Fruit fly (Drosophila melanogaster) whole organism, embryonic: ENCODE data around the gene CG5056.
A peak's percentile ranks its signal among the peaks of the same experiment; 100 is the strongest.

ENCODE experiments used
- CG10147 ChIP-seq: fragments of 200-800 bp; sonication (Bioruptor generic); optimal IDR thresholded peaks from 2 replicates; lab custom pipeline; 2019; ENCODE audit warnings: missing biosample characterization, mild to moderate bottlenecking, missing genetic modification characterization, moderate library complexity
- CG10431 ChIP-seq: fragments of 200-800 bp; sonication (Bioruptor generic); optimal IDR thresholded peaks from 3 replicates; lab custom pipeline; 2018; ENCODE audit warnings: missing biosample characterization, mild to moderate bottlenecking, missing genetic modification characterization
- CG11456 ChIP-seq: fragments of 200-800 bp; sonication (Bioruptor generic); IDR thresholded peaks from 3 replicates; pipeline ENCODE4 v1.3.6; 2022; ENCODE audit warnings: missing biosample characterization, missing genetic modification characterization
- CG12769 ChIP-seq: fragments of 200-800 bp; sonication (Bioruptor generic); optimal IDR thresholded peaks from 2 replicates; lab custom pipeline; 2019; ENCODE audit warnings: missing biosample characterization, mild to moderate bottlenecking, missing genetic modification characterization, moderate library complexity
- CG14050 ChIP-seq: fragments of 200-800 bp; sonication (Bioruptor generic); IDR thresholded peaks from 3 replicates; pipeline ENCODE4 v1.3.6; 2022; ENCODE audit warnings: missing biosample characterization, missing genetic modification characterization
- CG15696 ChIP-seq: fragments of 200-800 bp; sonication (Bioruptor generic); optimal IDR thresholded peaks from 2 replicates; lab custom pipeline; 2019; ENCODE audit warnings: missing biosample characterization, mild to moderate bottlenecking, missing genetic modification characterization, moderate library complexity
- CG16813 ChIP-seq: fragments of 200-800 bp; sonication (Bioruptor generic); IDR thresholded peaks from 3 replicates; pipeline ENCODE4 v1.3.6; 2022; ENCODE audit warnings: missing biosample characterization, missing genetic modification characterization; ENCODE audit not compliant: partially characterized antibody
- CG17829 ChIP-seq: fragments of 200-800 bp; optimal IDR thresholded peaks from 2 replicates; lab custom pipeline; 2019; ENCODE audit warnings: missing biosample characterization, mild to moderate bottlenecking, missing genetic modification characterization, moderate library complexity
- CG18011 ChIP-seq: fragments of 200-800 bp; sonication (Bioruptor generic); optimal IDR thresholded peaks from 2 replicates; lab custom pipeline; 2017; ENCODE audit warnings: missing biosample characterization, missing genetic modification characterization, mild to moderate bottlenecking, moderate library complexity, missing genotype
- CG18262 ChIP-seq: fragments of 200-800 bp; optimal IDR thresholded peaks from 3 replicates; lab custom pipeline; 2019; ENCODE audit warnings: missing biosample characterization, mild to moderate bottlenecking, missing genetic modification characterization, moderate library complexity
- CG2129 ChIP-seq: fragments of 200-800 bp; sonication (Bioruptor generic); IDR thresholded peaks from 2 replicates; pipeline ENCODE4 v1.3.6; 2022; ENCODE audit warnings: missing biosample characterization, missing genetic modification characterization; ENCODE audit not compliant: partially characterized antibody
- CG2202 ChIP-seq: fragments of 200-800 bp; sonication (Bioruptor generic); optimal IDR thresholded peaks from 2 replicates; lab custom pipeline; 2018; ENCODE audit warnings: missing biosample characterization, mild to moderate bottlenecking, missing genetic modification characterization
- CG2889 ChIP-seq: fragments of 200-800 bp; sonication (Bioruptor generic); IDR thresholded peaks from 3 replicates; pipeline ENCODE4 v1.3.6; 2022; ENCODE audit warnings: missing biosample characterization, missing genetic modification characterization
- CG3847 ChIP-seq: fragments of 200-800 bp; sonication (Bioruptor generic); IDR thresholded peaks from 2 replicates; pipeline ENCODE4 v1.3.6; 2022; ENCODE audit warnings: missing biosample characterization, missing genetic modification characterization
- CG4282 ChIP-seq: fragments of 200-800 bp; sonication (Bioruptor generic); optimal IDR thresholded peaks from 2 replicates; lab custom pipeline; 2016; ENCODE audit warnings: missing biosample characterization, missing genetic modification characterization
- CG4730 ChIP-seq: fragments of 200-800 bp; sonication (Bioruptor generic); IDR thresholded peaks from 2 replicates; pipeline ENCODE4 v1.3.6; 2022; ENCODE audit warnings: missing biosample characterization, missing genetic modification characterization
- CG6791 ChIP-seq: fragments of 200-800 bp; sonication (Bioruptor generic); IDR thresholded peaks from 3 replicates; pipeline ENCODE4 v1.3.6; 2022; ENCODE audit warnings: missing biosample characterization, missing genetic modification characterization; ENCODE audit not compliant: partially characterized antibody
- CG6854 ChIP-seq: fragments of 200-800 bp; sonication (Bioruptor generic); optimal IDR thresholded peaks from 3 replicates; lab custom pipeline; 2017; ENCODE audit warnings: missing biosample characterization, mild to moderate bottlenecking, missing genetic modification characterization
- CG7357 ChIP-seq: fragments of 200-800 bp; sonication (Bioruptor generic); IDR thresholded peaks from 3 replicates; pipeline ENCODE4 v1.3.6; 2022; ENCODE audit warnings: missing biosample characterization, missing genetic modification characterization
- CG8388 ChIP-seq: fragments of 200-800 bp; sonication (Bioruptor generic); optimal IDR thresholded peaks from 2 replicates; lab custom pipeline; 2019; ENCODE audit warnings: missing biosample characterization, mild to moderate bottlenecking, missing genetic modification characterization, moderate library complexity
- CG9609 ChIP-seq: fragments of 200-800 bp; sonication (Bioruptor generic); optimal IDR thresholded peaks from 3 replicates; lab custom pipeline; 2016; ENCODE audit warnings: missing biosample characterization, missing genetic modification characterization
- Dek ChIP-seq: fragments of 200-800 bp; sonication (Bioruptor generic); optimal IDR thresholded peaks from 3 replicates; lab custom pipeline; 2019; ENCODE audit warnings: missing biosample characterization, mild to moderate bottlenecking, missing genetic modification characterization, moderate library complexity
- Doc3 ChIP-seq: fragments of 200-800 bp; sonication (Bioruptor generic); IDR thresholded peaks from 3 replicates; pipeline ENCODE4 v1.3.6; 2022; ENCODE audit warnings: missing biosample characterization, missing genetic modification characterization; ENCODE audit not compliant: partially characterized antibody
- NC2β ChIP-seq: fragments of 200-800 bp; sonication (Bioruptor generic); optimal IDR thresholded peaks from 2 replicates; lab custom pipeline; 2016; ENCODE audit warnings: missing biosample characterization, missing genetic modification characterization
- Nf-YA ChIP-seq: fragments of 200-800 bp; sonication (Bioruptor generic); IDR thresholded peaks from 2 replicates; pipeline ENCODE4 v1.3.6; 2022; ENCODE audit warnings: missing biosample characterization, missing genetic modification characterization
- Optix ChIP-seq: fragments of 200-800 bp; sonication (Bioruptor generic); IDR thresholded peaks from 3 replicates; pipeline ENCODE4 v1.3.6; 2022; ENCODE audit warnings: missing biosample characterization, missing genetic modification characterization
- Poxn ChIP-seq: fragments of 200-800 bp; sonication (Bioruptor generic); IDR thresholded peaks from 2 replicates; pipeline ENCODE4 v1.3.6; 2022; ENCODE audit warnings: missing biosample characterization, missing genetic modification characterization
- Rx ChIP-seq: fragments of 200-800 bp; sonication (Bioruptor generic); IDR thresholded peaks from 2 replicates; pipeline ENCODE4 v1.3.6; 2022; ENCODE audit warnings: missing biosample characterization, missing genetic modification characterization
- Six4 ChIP-seq: fragments of 200-800 bp; sonication (Bioruptor generic); optimal IDR thresholded peaks from 2 replicates; lab custom pipeline; 2016; ENCODE audit warnings: missing biosample characterization, missing genetic modification characterization
- az2 ChIP-seq: fragments of 200-800 bp; sonication (Bioruptor generic); optimal IDR thresholded peaks from 3 replicates; lab custom pipeline; 2016; ENCODE audit warnings: missing biosample characterization, missing genetic modification characterization
- bab2 ChIP-seq: fragments of 200-800 bp; sonication (Bioruptor generic); optimal IDR thresholded peaks from 2 replicates; lab custom pipeline; 2016; ENCODE audit warnings: missing biosample characterization, missing genetic modification characterization
- disco-r ChIP-seq: fragments of 200-800 bp; sonication (Bioruptor generic); optimal IDR thresholded peaks from 2 replicates; lab custom pipeline; 2016; ENCODE audit warnings: missing biosample characterization, missing genetic modification characterization
- ftz-f1 ChIP-seq: fragments of 200-800 bp; sonication (Bioruptor generic); optimal IDR thresholded peaks from 2 replicates; lab custom pipeline; 2016; ENCODE audit warnings: missing biosample characterization, missing genetic modification characterization
- hkb ChIP-seq, 2 experiments: fragments of 200-800 bp in 1 of 2; fragments of >200 bp in 1 of 2; sonication (Bioruptor generic) in 1 of 2; IDR thresholded peaks in 1 of 2; optimal IDR thresholded peaks in 1 of 2; 2 replicates each; pipeline versions ENCODE4 v1.3.6 to Lab custom; 2017 to 2022; ENCODE audit warnings: missing biosample characterization in 1 of 2, missing genetic modification characterization in 1 of 2
- ind ChIP-seq: fragments of 200-800 bp; sonication (Bioruptor generic); optimal IDR thresholded peaks from 3 replicates; lab custom pipeline; 2016; ENCODE audit warnings: missing biosample characterization, missing genetic modification characterization
- lov ChIP-seq, 2 experiments: fragments of 200-800 bp in 1 of 2; fragments of >200 bp in 1 of 2; sonication (Bioruptor generic) in 1 of 2; IDR thresholded peaks in 1 of 2; optimal IDR thresholded peaks in 1 of 2; 2 replicates in 1 of 2; 3 replicates in 1 of 2; pipeline versions ENCODE4 v1.3.6 to Lab custom; 2017 to 2022; ENCODE audit warnings: missing biosample characterization in 1 of 2, missing genetic modification characterization in 1 of 2
- maf-S ChIP-seq: fragments of 200-800 bp; sonication (Bioruptor generic); optimal IDR thresholded peaks from 2 replicates; lab custom pipeline; 2016; ENCODE audit warnings: missing biosample characterization, missing genetic modification characterization
- org-1 ChIP-seq: fragments of 200-800 bp; sonication (Bioruptor generic); optimal IDR thresholded peaks from 2 replicates; lab custom pipeline; 2017; ENCODE audit warnings: missing biosample characterization, missing genetic modification characterization
- phol ChIP-seq: fragments of 200-800 bp; sonication (Bioruptor generic); optimal IDR thresholded peaks from 3 replicates; lab custom pipeline; 2018; ENCODE audit warnings: missing biosample characterization, mild to moderate bottlenecking, missing genetic modification characterization, moderate library complexity
- pnt ChIP-seq: fragments of 200-800 bp; sonication (Bioruptor generic); optimal IDR thresholded peaks from 3 replicates; lab custom pipeline; 2016; ENCODE audit warnings: missing biosample characterization, missing genetic modification characterization
- salm ChIP-seq: fragments of 200-800 bp; sonication (Bioruptor generic); optimal IDR thresholded peaks from 2 replicates; lab custom pipeline; 2018; ENCODE audit warnings: missing biosample characterization, mild to moderate bottlenecking, missing genetic modification characterization
- sc ChIP-seq, 3 experiments: fragments of >200 bp in 2 of 3; fragments of 200-800 bp in 1 of 3; sonication (Bioruptor generic) in 1 of 3; optimal IDR thresholded peaks; 2 replicates in 2 of 3; 3 replicates in 1 of 3; lab custom pipeline; 2017; ENCODE audit warnings: mild to moderate bottlenecking in 1 of 3, missing biosample characterization in 1 of 3, missing genetic modification characterization in 1 of 3, missing genetic modification reagents in 1 of 3
- sim ChIP-seq: fragments of 200-800 bp; sonication (Bioruptor generic); IDR thresholded peaks from 2 replicates; pipeline ENCODE4 v1.3.6; 2022; ENCODE audit warnings: missing biosample characterization, missing genetic modification characterization
- slou ChIP-seq: fragments of 200-800 bp; sonication (Bioruptor generic); optimal IDR thresholded peaks from 3 replicates; lab custom pipeline; 2016; ENCODE audit warnings: missing biosample characterization, missing genetic modification characterization
- so ChIP-seq: fragments of 200-800 bp; sonication (Bioruptor generic); IDR thresholded peaks from 3 replicates; pipeline ENCODE4 v1.3.6; 2022; ENCODE audit warnings: missing biosample characterization, missing genetic modification characterization
- stc ChIP-seq: fragments of 200-800 bp; sonication (Bioruptor generic); IDR thresholded peaks from 2 replicates; pipeline ENCODE4 v1.3.6; 2022; ENCODE audit warnings: missing biosample characterization, missing genetic modification characterization
- stwl ChIP-seq: fragments of 200-800 bp; sonication (Bioruptor generic); optimal IDR thresholded peaks from 3 replicates; lab custom pipeline; 2018; ENCODE audit warnings: missing biosample characterization, mild to moderate bottlenecking, missing genetic modification characterization, moderate library complexity
- vvl ChIP-seq: fragments of 200-800 bp; sonication (Bioruptor generic); IDR thresholded peaks from 2 replicates; pipeline ENCODE4 v1.3.6; 2022; ENCODE audit warnings: missing biosample characterization, missing genetic modification characterization
- z ChIP-seq: fragments of 200-800 bp; sonication (Bioruptor generic); IDR thresholded peaks from 3 replicates; pipeline ENCODE4 v1.3.6; 2022; ENCODE audit warnings: missing biosample characterization, missing genetic modification characterization

Gene CG5056

dm6 chr2L:10356508-10356907 lies 10.0 kb upstream of the CG5056 start, which contains the start of the genes CtsL4 and ClpP (continued):
- TF ChIP-seq slou (GFP tag; lab: Kevin White, UChicago) (no peak), CG12769 (tag; lab: Kevin White, UChicago) (no peak), CG18011 (GFP tag; lab: Kevin White, UChicago) (no peak), NC2β (GFP tag; lab: Kevin White, UChicago) (no peak), CG6791 (GFP tag; lab: Robert Waterston, UW) (no peak), Poxn (GFP tag; lab: Robert Waterston, UW) (no peak), Doc3 (GFP tag; lab: Robert Waterston, UW) (no peak), z (GFP tag; lab: Robert Waterston, UW) (no peak), CG9609 (peak; percentile 30), maf-S (peak; percentile 3), CG4282 (GFP tag; lab: Kevin White, UChicago) (peak; percentile 2), pnt (GFP tag; lab: Kevin White, UChicago) (no peak), CG8388 (GFP tag; lab: Kevin White, UChicago) (peak; percentile 68), CG18262 (tag; lab: Kevin White, UChicago) (peak; percentile 57), CG4730 (no peak), so (GFP tag; lab: Robert Waterston, UW) (no peak), org-1 (GFP tag; lab: Kevin White, UChicago) (no peak), phol (tag; lab: Kevin White, UChicago) (peak; percentile 60), CG10431 (GFP tag; lab: Kevin White, UChicago) (peak; percentile 87), CG6854 (GFP tag; lab: Kevin White, UChicago) (no peak), disco-r (GFP tag; lab: Kevin White, UChicago) (no peak), sim (no peak), hkb (optimal IDR thresholded peaks at IDR 0.05; lab: Kevin White, UChicago) (no peak), hkb (GFP tag; IDR thresholded peaks at IDR 0.05; lab: Robert Waterston, UW) (0 out of 2 replicates have a peak, but pooled peaks have one; percentile 34), Six4 (peak; percentile 37), stc (GFP tag; lab: Robert Waterston, UW) (0 out of 2 replicates have a peak, but pooled peaks have one; percentile 23), CG3847 (GFP tag; lab: Robert Waterston, UW) (peak; percentile 36; the same call in 1 of the 2 replicates), CG11456 (GFP tag; lab: Robert Waterston, UW) (peak; percentile 35; the same call in 1 of the 3 replicates), az2 (GFP tag; lab: Kevin White, UChicago) (peak; percentile 52), sc (optimal IDR thresholded peaks at IDR 0.05; lab: Kevin White, UChicago) (no peak), sc (GFP tag; optimal IDR thresholded peaks at IDR 0.05; lab: Kevin White, UChicago) (peak; percentile 2), CG2129 (GFP tag; lab: Robert Waterston, UW) (no peak), bab2 (GFP tag; lab: Kevin White, UChicago) (no peak), CG7357 (peak; percentile 39; the same call in 2 of the 3 replicates), lov (optimal IDR thresholded peaks at IDR 0.05; lab: Kevin White, UChicago) (no peak), lov (GFP tag; IDR thresholded peaks at IDR 0.05; lab: Robert Waterston, UW) (0 out of 3 replicates have a peak, but pooled peaks have one; percentile 9), ftz-f1 (GFP tag; lab: Kevin White, UChicago) (no peak), salm (tag; lab: Kevin White, UChicago) (no peak), CG14050 (no peak), Optix (peak; percentile 28; the same call in 1 of the 3 replicates), Nf-YA (no peak), Rx (no peak), Dek (tag; lab: Kevin White, UChicago) (peak; percentile 33), CG15696 (peak; percentile 25), vvl (peak; percentile 74), CG17829 (peak; percentile 66), CG2202 (tag; lab: Kevin White, UChicago) (no peak), ind (GFP tag; lab: Kevin White, UChicago) (peak; percentile 49), CG10147 (no peak), stwl (tag; lab: Kevin White, UChicago) (no peak), CG2889 (GFP tag; lab: Robert Waterston, UW) (no peak), CG16813 (GFP tag; lab: Robert Waterston, UW) (no peak)
